Worm (Caenorhabditis elegans) whole organism, late embryonic: ENCODE data around the gene F46B3.7.
A peak's percentile ranks its signal among the peaks of the same experiment; 100 is the strongest.

Experiments used
- C38D4.7 ChIP-seq: fragments of 200-800 bp; sonication (Bioruptor generic); optimal IDR thresholded peaks from 2 replicates; lab custom pipeline; 2018; ENCODE audit warnings: mild to moderate bottlenecking, missing genetic modification characterization, moderate library complexity, missing compliant biosample characterization
- K02D7.2 ChIP-seq: sonication (generic microtip); optimal IDR thresholded peaks from 2 replicates; lab custom pipeline; 2017; ENCODE audit warnings: mild to moderate bottlenecking, missing genetic modification characterization, missing compliant biosample characterization
- ama-1 ChIP-seq: fragments of 150-350 bp; optimal IDR thresholded peaks from 2 replicates; lab custom pipeline; 2014
- ceh-14 ChIP-seq: sonication (generic microtip); optimal IDR thresholded peaks from 2 replicates; lab custom pipeline; 2016; ENCODE audit warnings: missing genotype, missing genetic modification characterization, missing compliant biosample characterization
- ceh-18 ChIP-seq: sonication (generic microtip); optimal IDR thresholded peaks from 2 replicates; lab custom pipeline; 2016; ENCODE audit warnings: missing genetic modification characterization, missing compliant biosample characterization
- ceh-19 ChIP-seq: fragments of 200-800 bp; sonication (Bioruptor generic); optimal IDR thresholded peaks from 2 replicates; lab custom pipeline; 2018; ENCODE audit warnings: mild to moderate bottlenecking, missing genetic modification characterization, missing compliant biosample characterization
- ceh-2 ChIP-seq: sonication (generic microtip); optimal IDR thresholded peaks from 2 replicates; lab custom pipeline; 2016; ENCODE audit warnings: missing genotype, missing genetic modification characterization, missing compliant biosample characterization
- ceh-22 ChIP-seq: sonication (generic microtip); optimal IDR thresholded peaks from 2 replicates; lab custom pipeline; 2017; ENCODE audit warnings: missing biosample characterization, missing genetic modification characterization
- ceh-24 ChIP-seq: sonication (generic microtip); optimal IDR thresholded peaks from 2 replicates; lab custom pipeline; 2016; ENCODE audit warnings: mild to moderate bottlenecking, missing genetic modification characterization, missing compliant biosample characterization
- ceh-30 ChIP-seq: fragments of 150-350 bp; optimal IDR thresholded peaks from 2 replicates; lab custom pipeline; 2014; ENCODE audit warnings: missing biosample characterization, missing genetic modification characterization
- ceh-31 ChIP-seq: sonication (generic microtip); optimal IDR thresholded peaks from 2 replicates; lab custom pipeline; 2016; ENCODE audit warnings: missing genetic modification characterization, missing compliant biosample characterization
- ceh-34 ChIP-seq: sonication (generic microtip); optimal IDR thresholded peaks from 2 replicates; lab custom pipeline; 2016; ENCODE audit warnings: mild to moderate bottlenecking, missing genetic modification characterization, missing compliant biosample characterization
- ceh-6 ChIP-seq: fragments of 200-800 bp; sonication (Bioruptor generic); optimal IDR thresholded peaks from 2 replicates; lab custom pipeline; 2018; ENCODE audit warnings: mild to moderate bottlenecking, missing genetic modification characterization, missing compliant biosample characterization
- dve-1 ChIP-seq: sonication (generic microtip); optimal IDR thresholded peaks from 2 replicates; lab custom pipeline; 2017; ENCODE audit warnings: antibody characterized with exemption, mild to moderate bottlenecking, missing genetic modification characterization, missing compliant biosample characterization
- elt-4 ChIP-seq: sonication (generic microtip); optimal IDR thresholded peaks from 2 replicates; lab custom pipeline; 2016; ENCODE audit warnings: missing genetic modification characterization, missing compliant biosample characterization
- fax-1 ChIP-seq: sonication (generic microtip); optimal IDR thresholded peaks from 2 replicates; lab custom pipeline; 2016; ENCODE audit warnings: missing genotype, missing genetic modification characterization, missing compliant biosample characterization
- gmeb-2 ChIP-seq: sonication (generic microtip); optimal IDR thresholded peaks from 2 replicates; lab custom pipeline; 2016; ENCODE audit warnings: missing genetic modification characterization, inconsistent platforms, missing compliant biosample characterization
- lim-6 ChIP-seq: sonication (generic microtip); optimal IDR thresholded peaks from 2 replicates; lab custom pipeline; 2016; ENCODE audit warnings: missing genetic modification characterization, missing compliant biosample characterization
- lin-11 ChIP-seq: fragments of 200-800 bp; sonication (Bioruptor generic); optimal IDR thresholded peaks from 2 replicates; lab custom pipeline; 2018; ENCODE audit warnings: mild to moderate bottlenecking, missing genetic modification characterization, missing compliant biosample characterization
- mec-3 ChIP-seq: sonication (generic microtip); optimal IDR thresholded peaks from 2 replicates; lab custom pipeline; 2016; ENCODE audit warnings: borderline replicate concordance, missing genetic modification characterization, missing compliant biosample characterization
- nhr-232 ChIP-seq: sonication (generic microtip); optimal IDR thresholded peaks from 2 replicates; lab custom pipeline; 2016; ENCODE audit warnings: missing genetic modification characterization, missing compliant biosample characterization
- pha-4 ChIP-seq: fragments of 150-350 bp; optimal IDR thresholded peaks from 2 replicates; lab custom pipeline; 2018; ENCODE audit warnings: missing biosample characterization, missing genetic modification reagents, missing genetic modification characterization
- pqm-1 ChIP-seq: sonication (generic microtip); optimal IDR thresholded peaks from 2 replicates; lab custom pipeline; 2016; ENCODE audit warnings: missing genetic modification characterization, missing compliant biosample characterization
- pros-1 ChIP-seq: fragments of 150-350 bp; optimal IDR thresholded peaks from 2 replicates; lab custom pipeline; 2014; ENCODE audit warnings: missing biosample characterization, missing genetic modification reagents, missing genetic modification characterization
- ref-2 ChIP-seq: sonication (generic microtip); optimal IDR thresholded peaks from 2 replicates; lab custom pipeline; 2016; ENCODE audit warnings: missing genetic modification characterization, missing compliant biosample characterization
- sdc-2 ChIP-seq: sonication (generic microtip); optimal IDR thresholded peaks from 2 replicates; lab custom pipeline; 2016; ENCODE audit warnings: missing genotype, missing genetic modification characterization, missing compliant biosample characterization
- sox-2 ChIP-seq: fragments of 200-800 bp; sonication (Bioruptor generic); IDR thresholded peaks from 2 replicates; pipeline ENCODE4 v1.3.6; 2022; ENCODE audit warnings: missing genetic modification reagents, missing genetic modification characterization, missing compliant biosample characterization
- ttx-3 ChIP-seq: sonication (generic microtip); optimal IDR thresholded peaks from 2 replicates; lab custom pipeline; 2016; ENCODE audit warnings: missing genetic modification reagents, missing genetic modification characterization, missing compliant biosample characterization
- unc-42 ChIP-seq: sonication (generic microtip); optimal IDR thresholded peaks from 2 replicates; lab custom pipeline; 2016; ENCODE audit warnings: missing genotype, missing genetic modification characterization, missing compliant biosample characterization
- unc-55 ChIP-seq: sonication (generic microtip); optimal IDR thresholded peaks from 2 replicates; lab custom pipeline; 2017; ENCODE audit warnings: missing biosample characterization, missing genetic modification reagents, missing genetic modification characterization
- zip-5 ChIP-seq: sonication (generic microtip); optimal IDR thresholded peaks from 2 replicates; lab custom pipeline; 2016; ENCODE audit warnings: missing genetic modification characterization, missing compliant biosample characterization

F46B3.7 gene

ce11 chrV:20660025-20660424 is 41.5 kb upstream of the F46B3.7 start, which contains the start of gene W01F3.2 (continued):
- TF ChIP-seq ceh-22 (tag; lab: Kevin White, UChicago): no peak
- no peak for TF ChIP-seq sdc-2

DNA sequence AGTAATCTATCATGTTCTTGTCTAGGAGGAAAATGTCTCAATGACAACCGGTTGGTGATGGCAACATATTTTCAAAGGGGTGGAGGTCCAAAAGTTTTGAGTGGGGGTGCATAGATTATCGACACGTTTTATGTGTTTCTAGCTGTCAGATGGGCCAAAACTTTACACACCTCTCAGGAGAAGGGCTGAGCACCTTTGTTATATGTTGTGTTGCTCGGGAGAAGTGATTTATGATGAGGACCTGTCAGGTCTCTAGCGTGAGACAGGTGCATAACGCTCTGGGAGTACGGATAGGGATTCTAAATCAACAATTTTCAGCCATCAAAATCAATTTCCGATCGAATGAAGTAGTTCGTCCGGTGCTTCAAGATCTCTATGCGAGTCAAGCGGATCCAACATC is 38.1 kb upstream of the F46B3.7 start:
- peak; percentile 57 for TF ChIP-seq unc-55 (GFP tag; lab: Kevin White, UChicago)
- no peak for TF ChIP-seq pha-4

DNA sequence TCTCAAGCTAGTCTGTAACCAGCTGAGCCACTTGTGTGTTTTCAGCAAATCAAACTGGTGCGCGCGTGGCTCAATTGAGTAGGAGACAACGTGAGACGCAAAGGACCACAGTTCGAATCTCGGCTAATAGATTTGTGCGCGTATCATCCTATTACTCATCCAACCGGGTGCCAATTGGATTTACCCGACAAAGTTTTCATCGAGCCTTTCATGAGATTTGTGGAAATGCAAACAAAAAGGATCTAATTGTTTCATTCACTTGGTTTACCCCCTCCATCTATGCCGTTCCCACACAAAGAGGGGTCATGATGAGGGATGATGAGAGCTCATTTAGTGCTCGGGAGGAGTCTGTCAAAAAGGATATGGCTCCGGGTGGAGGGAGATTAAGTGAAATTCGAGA is 36.6 kb upstream of the F46B3.7 start:
- TF ChIP-seq pqm-1 (tag; lab: Kevin White, UChicago) (no peak), unc-42 (tag; lab: Kevin White, UChicago) (peak; percentile 89)

DNA sequence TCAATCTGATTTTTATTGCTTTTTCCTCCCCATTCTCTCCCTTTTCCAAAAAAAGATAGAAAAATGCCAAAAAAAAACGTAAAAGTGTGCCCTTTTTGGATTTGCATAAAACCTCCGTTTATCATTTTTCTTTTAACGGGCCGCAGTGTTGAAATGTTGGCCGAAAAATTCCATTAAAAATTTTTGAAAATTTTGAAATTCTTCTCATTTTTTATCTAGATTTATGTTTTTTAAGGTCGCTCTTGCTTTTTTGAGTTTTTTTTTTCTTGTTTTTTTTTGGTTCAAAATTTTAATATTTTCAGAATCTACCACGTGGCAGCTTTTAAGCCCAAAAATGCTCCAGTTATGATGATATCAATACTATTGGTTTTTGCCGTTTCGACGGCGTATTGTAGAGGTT is 35.8 kb upstream of the F46B3.7 start, which contains the start of gene mnr-1:
mnr-1 (plus strand) TSS at position 301 of the 400 bp plus-strand sequence.
- TF ChIP-seq sox-2 (no peak), ceh-34 (tag; lab: Kevin White, UChicago) (no peak), fax-1 (no peak), ceh-24 (tag; lab: Kevin White, UChicago) (no peak), lin-11 (tag; lab: Kevin White, UChicago) (no peak), ceh-19 (GFP tag; lab: Kevin White, UChicago) (no peak), ceh-18 (tag; lab: Kevin White, UChicago) (no peak), dve-1 (no peak), ceh-6 (GFP tag; lab: Kevin White, UChicago) (no peak), pha-4 (no peak), gmeb-2 (tag; lab: Kevin White, UChicago) (no peak)

- TF ChIP-seq unc-42 (tag; lab: Kevin White, UChicago): peak; percentile 80
- TF ChIP-seq lim-6 (tag; lab: Kevin White, UChicago): no peak
- no peak for TF ChIP-seq zip-5 (tag; lab: Kevin White, UChicago)
- TF ChIP-seq gmeb-2 (tag; lab: Kevin White, UChicago): no peak
Measured at ce11 chrV:20651923-20652322, 33.4 kb upstream of the F46B3.7 start.

- no peak for TF ChIP-seq ceh-31 (tag; lab: Kevin White, UChicago)
- TF ChIP-seq ref-2 (tag; lab: Kevin White, UChicago): no peak
- no peak for TF ChIP-seq ceh-14 (tag; lab: Kevin White, UChicago)
- no peak for TF ChIP-seq sox-2
- TF ChIP-seq pros-1 (tag; lab: Kevin White, UChicago): no peak
- no peak for TF ChIP-seq elt-4 (tag; lab: Kevin White, UChicago)
- TF ChIP-seq mec-3: no peak
- no peak for TF ChIP-seq nhr-232 (tag; lab: Kevin White, UChicago)
- TF ChIP-seq K02D7.2 (tag; lab: Kevin White, UChicago): no peak
- no peak for TF ChIP-seq pha-4
- TF ChIP-seq ceh-30 (tag; lab: Kevin White, UChicago): no peak
- no peak for TF ChIP-seq sdc-2
- no peak for TF ChIP-seq unc-55 (GFP tag; lab: Kevin White, UChicago)
- TF ChIP-seq ttx-3 (tag; lab: Kevin White, UChicago): no peak
- no peak for TF ChIP-seq ceh-2 (tag; lab: Kevin White, UChicago)
- no peak for TF ChIP-seq C38D4.7 (GFP tag; lab: Kevin White, UChicago)
- TF ChIP-seq ama-1: no peak
Measured at ce11 chrV:20648868-20649267, 30.3 kb upstream of the F46B3.7 start.

ce11 chrV:20645479-20645878 is 26.9 kb upstream of the F46B3.7 start:
- TF ChIP-seq pqm-1 (tag; lab: Kevin White, UChicago) (no peak), unc-42 (tag; lab: Kevin White, UChicago) (peak; percentile 53)
